Fruit fly (Drosophila melanogaster): Measurements from ENCODE around the gene GCC88.

DNA sequence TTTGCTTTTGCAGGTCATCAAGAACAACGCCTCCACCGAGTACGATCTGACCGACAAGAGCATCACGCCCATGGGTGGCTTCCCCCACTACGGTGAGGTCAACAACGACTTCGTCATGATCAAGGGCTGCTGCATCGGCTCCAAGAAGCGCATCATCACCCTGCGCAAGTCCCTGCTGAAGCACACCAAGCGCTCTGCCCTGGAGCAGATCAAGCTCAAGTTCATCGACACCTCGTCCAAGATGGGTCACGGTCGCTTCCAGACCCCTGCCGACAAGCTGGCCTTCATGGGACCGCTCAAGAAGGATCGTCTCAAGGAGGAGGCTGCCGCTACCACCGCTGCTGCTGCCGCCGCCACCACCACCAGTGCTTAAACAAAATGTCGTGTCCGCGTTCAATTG lies 5.9 kb downstream of the GCC88 start:
- TF ChIP-seq CG8478 (optimal IDR thresholded peaks at IDR 0.05) (no peak), CTCF (optimal IDR thresholded peaks at IDR 0.05) (no peak)

Data from S2 (cell line).